Worm (Caenorhabditis elegans) whole organism, early embryonic: ENCODE data around the gene ddn-1.
"Not testable (repeated sequence)": the region's sequence is repeated elsewhere in the genome, so short reads cannot be mapped to it uniquely, and the experiment has no call there.

Experiments
- B0310.2 ChIP-seq: sonication (generic microtip); optimal IDR thresholded peaks from 2 replicates; lab custom pipeline; 2016; ENCODE audit warnings: mild to moderate bottlenecking, missing genetic modification characterization, missing compliant biosample characterization
- F13C5.2 ChIP-seq: sonication (generic microtip); optimal IDR thresholded peaks from 2 replicates; lab custom pipeline; 2017; ENCODE audit warnings: mild to moderate bottlenecking, missing genetic modification characterization, inconsistent platforms, missing compliant biosample characterization
- aly-1 ChIP-seq: sonication (generic microtip); optimal IDR thresholded peaks from 2 replicates; lab custom pipeline; 2016; ENCODE audit warnings: missing genetic modification characterization, missing compliant biosample characterization
- ama-1 ChIP-seq: fragments of 150-350 bp; optimal IDR thresholded peaks from 2 replicates; lab custom pipeline; 2014
- ceh-13 ChIP-seq: fragments of 200-800 bp; sonication (Bioruptor generic); optimal IDR thresholded peaks from 2 replicates; lab custom pipeline; 2018; ENCODE audit warnings: mild to moderate bottlenecking, missing genetic modification characterization, missing compliant biosample characterization
- ceh-36 ChIP-seq: sonication (generic microtip); optimal IDR thresholded peaks from 2 replicates; lab custom pipeline; 2016; ENCODE audit warnings: missing genetic modification characterization, inconsistent platforms, missing compliant biosample characterization
- ets-7 ChIP-seq: sonication (generic microtip); optimal IDR thresholded peaks from 2 replicates; lab custom pipeline; 2016; ENCODE audit warnings: missing genotype, missing genetic modification characterization, missing compliant biosample characterization
- flt-1 ChIP-seq: fragments of 200-800 bp; sonication (Bioruptor generic); IDR thresholded peaks from 2 replicates; pipeline ENCODE4 v1.3.6; 2022; ENCODE audit warnings: missing genetic modification characterization, missing compliant biosample characterization
- hmbx-1 ChIP-seq: sonication (generic microtip); optimal IDR thresholded peaks from 2 replicates; lab custom pipeline; 2016; ENCODE audit warnings: mild to moderate bottlenecking, missing genetic modification characterization, missing compliant biosample characterization
- hmg-4 ChIP-seq: fragments of 200-800 bp; sonication (Bioruptor generic); optimal IDR thresholded peaks from 2 replicates; lab custom pipeline; 2018; ENCODE audit warnings: mild to moderate bottlenecking, missing genetic modification characterization, missing compliant biosample characterization
- hnd-1 ChIP-seq: sonication (generic microtip); optimal IDR thresholded peaks from 2 replicates; lab custom pipeline; 2016; ENCODE audit warnings: missing genetic modification characterization, missing compliant biosample characterization
- pes-1 ChIP-seq: fragments of 200-800 bp; sonication (Bioruptor generic); IDR thresholded peaks from 2 replicates; pipeline ENCODE4 v1.3.6; 2022; ENCODE audit warnings: missing genetic modification reagents, missing genetic modification characterization, missing compliant biosample characterization
- scrt-1 ChIP-seq: fragments of 200-800 bp; sonication (Bioruptor generic); IDR thresholded peaks from 2 replicates; pipeline ENCODE4 v1.3.6; 2022; ENCODE audit warnings: missing genetic modification characterization, missing compliant biosample characterization
- sea-1 ChIP-seq: fragments of 200-800 bp; sonication (Bioruptor generic); conservative IDR thresholded peaks from 2 replicates; pipeline ENCODE4 v1.3.6; 2022; ENCODE audit warnings: missing genetic modification characterization, missing compliant biosample characterization
- tbx-11 ChIP-seq: fragments of 200-800 bp; sonication (Bioruptor generic); IDR thresholded peaks from 2 replicates; pipeline ENCODE4 v1.3.6; 2022; ENCODE audit warnings: missing genetic modification characterization, missing compliant biosample characterization
- tbx-37 ChIP-seq: fragments of 200-800 bp; sonication (Bioruptor generic); conservative IDR thresholded peaks from 2 replicates; pipeline ENCODE4 v1.3.6; 2022; ENCODE audit warnings: missing genetic modification reagents, missing genetic modification characterization, missing compliant biosample characterization
- tra-4 ChIP-seq: sonication (generic microtip); optimal IDR thresholded peaks from 2 replicates; lab custom pipeline; 2017; ENCODE audit warnings: missing genetic modification characterization, missing compliant biosample characterization

The ddn-1 gene

DNA sequence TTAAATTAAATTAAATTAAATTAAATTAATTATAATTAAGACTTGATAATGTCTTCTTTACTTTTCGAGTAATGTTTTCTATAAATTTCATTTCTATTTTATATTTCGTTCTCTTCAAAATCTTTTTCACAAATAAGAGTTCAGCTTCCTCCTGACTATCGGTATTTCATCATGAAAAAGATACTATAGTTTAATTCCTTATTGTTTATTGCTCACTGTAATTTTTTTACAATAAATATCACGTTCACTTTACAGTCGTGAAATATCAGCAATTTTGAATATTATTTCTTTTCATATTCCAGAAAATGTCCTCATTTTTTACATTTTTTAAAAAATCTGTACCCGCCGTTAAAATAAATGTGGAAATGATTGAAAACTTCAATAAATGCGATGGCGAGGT lies 23.9 kb downstream of the ddn-1 start, which contains the start of gene ZC196.3:
Gene ZC196.3, plus strand, starts transcription at position 301 of the 400 bp plus-strand sequence.
- TF ChIP-seq ceh-36 (tag; lab: Kevin White, UChicago) (no peak), scrt-1 (GFP tag; lab: Robert Waterston, UW) (no peak), ceh-13 (no peak), sea-1 (no peak), B0310.2 (tag; lab: Kevin White, UChicago) (no peak), flt-1 (no peak), tbx-37 (GFP tag; lab: Robert Waterston, UW) (no peak), F13C5.2 (tag; lab: Kevin White, UChicago) (no peak), hmbx-1 (tag; lab: Kevin White, UChicago) (no peak), hmg-4 (GFP tag; lab: Kevin White, UChicago) (no peak), ama-1 (no peak), pes-1 (GFP tag; lab: Robert Waterston, UW) (no peak), ets-7 (tag; lab: Kevin White, UChicago) (no peak), tbx-11 (GFP tag; lab: Robert Waterston, UW) (no peak), tra-4 (tag; lab: Kevin White, UChicago) (no peak), aly-1 (tag; lab: Kevin White, UChicago) (no peak), hnd-1 (tag; lab: Kevin White, UChicago) (no peak)

DNA sequence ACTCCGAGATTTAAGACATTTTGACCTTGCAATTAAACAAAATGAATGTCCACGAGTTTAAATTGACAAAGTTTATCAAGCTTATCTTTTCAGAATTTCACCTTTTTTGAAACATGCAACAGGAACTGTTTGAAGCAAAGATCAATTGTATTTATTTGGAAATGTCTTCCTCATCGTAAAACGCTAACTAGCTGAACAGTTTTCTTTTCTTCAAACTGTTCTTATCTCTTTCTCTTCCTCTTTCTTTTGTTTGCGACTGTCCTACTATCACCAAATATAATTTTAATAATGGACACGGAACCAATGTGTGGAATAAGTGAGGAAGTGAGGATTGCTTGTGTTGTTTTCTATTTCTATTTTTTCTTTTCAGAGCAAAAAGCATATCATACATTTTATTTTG lies 27.4 kb downstream of the ddn-1 start, which contains the start of gene ZC196.4:
Gene ZC196.4, plus strand, starts transcription at position 173 of the 400 bp plus-strand sequence.
- TF ChIP-seq B0310.2 (tag; lab: Kevin White, UChicago) (no peak), sea-1 (no peak), aly-1 (tag; lab: Kevin White, UChicago) (no peak), F13C5.2 (tag; lab: Kevin White, UChicago) (no peak), hmg-4 (GFP tag; lab: Kevin White, UChicago) (no peak), tra-4 (tag; lab: Kevin White, UChicago) (no peak), pes-1 (GFP tag; lab: Robert Waterston, UW) (no peak), hnd-1 (tag; lab: Kevin White, UChicago) (no peak), ets-7 (tag; lab: Kevin White, UChicago) (no peak), ceh-36 (tag; lab: Kevin White, UChicago) (no peak), tbx-11 (GFP tag; lab: Robert Waterston, UW) (no peak), scrt-1 (GFP tag; lab: Robert Waterston, UW) (no peak), tbx-37 (GFP tag; lab: Robert Waterston, UW) (no peak), hmbx-1 (tag; lab: Kevin White, UChicago) (no peak), ceh-13 (no peak), ama-1 (no peak), flt-1 (no peak)

DNA sequence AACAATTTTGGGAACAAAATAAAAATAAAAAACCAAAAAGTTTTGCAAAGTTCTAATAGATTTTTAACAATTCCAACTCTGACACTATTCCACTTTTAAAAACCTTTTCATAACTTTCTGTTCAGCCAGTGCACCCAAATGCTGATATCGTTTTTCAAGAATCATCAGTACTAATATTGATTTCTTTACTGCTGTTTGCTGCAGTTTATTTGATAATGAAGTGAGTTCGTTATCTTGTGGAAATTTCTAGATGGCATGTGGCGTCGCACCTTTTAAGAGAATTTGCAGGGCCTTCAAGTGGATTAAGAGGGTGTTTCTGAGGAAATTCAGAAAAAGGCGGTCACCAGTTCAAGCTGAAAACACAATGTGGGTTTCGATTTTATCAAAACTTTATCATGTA lies 29.3 kb downstream of the ddn-1 start:
- TF ChIP-seq aly-1 (tag; lab: Kevin White, UChicago) (no peak), F13C5.2 (tag; lab: Kevin White, UChicago) (no peak), flt-1 (no peak), B0310.2 (tag; lab: Kevin White, UChicago) (no peak), pes-1 (GFP tag; lab: Robert Waterston, UW) (no peak), hmg-4 (GFP tag; lab: Kevin White, UChicago) (no peak)

DNA sequence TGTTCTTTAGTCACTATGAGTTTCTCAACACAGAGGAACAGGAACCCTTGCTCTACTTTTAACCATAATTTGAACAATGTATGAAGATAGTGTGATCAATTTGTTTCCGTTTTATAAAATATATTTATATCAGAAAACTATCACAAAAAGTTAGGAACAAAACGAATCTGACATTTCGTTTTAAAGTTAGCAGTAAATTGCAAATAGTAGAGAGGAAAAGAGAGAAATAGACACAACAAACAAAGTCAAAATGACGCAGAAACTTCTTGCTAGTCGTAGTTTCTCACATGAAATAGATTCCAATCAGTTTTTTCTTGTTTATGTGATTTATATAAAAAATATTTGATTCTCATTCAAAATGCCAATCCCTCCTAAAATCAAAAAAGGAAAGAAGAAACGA lies 31.2 kb downstream of the ddn-1 start, which contains the start of gene ZC196.5:
Gene ZC196.5, plus strand, starts transcription at position 301 of the 400 bp plus-strand sequence.
- TF ChIP-seq hmg-4 (GFP tag; lab: Kevin White, UChicago) (no peak), ama-1 (no peak), pes-1 (GFP tag; lab: Robert Waterston, UW) (no peak)

DNA sequence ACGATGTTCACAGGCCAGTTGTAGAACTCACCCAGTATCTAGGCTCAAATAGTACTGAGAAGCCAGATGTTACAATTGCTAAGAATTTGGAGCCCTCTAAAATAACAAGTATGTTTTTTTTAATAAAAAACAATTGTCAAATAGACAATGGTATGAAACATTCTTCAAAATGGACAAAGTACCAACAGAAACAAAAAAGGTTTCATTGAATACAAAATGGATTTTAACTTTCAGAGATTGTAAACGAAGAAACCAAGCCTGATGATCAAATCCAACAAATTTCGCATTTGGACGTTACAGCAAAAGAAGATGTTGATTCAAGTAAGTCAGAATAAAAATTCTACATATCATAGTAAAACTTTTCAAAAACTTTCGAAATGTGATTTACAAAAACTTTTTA lies 33.2 kb downstream of the ddn-1 start, which contains the start of gene ZC196.9:
Gene ZC196.9, minus strand, starts transcription at position 101 of the 400 bp plus-strand sequence.
- TF ChIP-seq scrt-1 (GFP tag; lab: Robert Waterston, UW) = no peak
- no peak for TF ChIP-seq hnd-1 (tag; lab: Kevin White, UChicago)
- TF ChIP-seq tbx-11 (GFP tag; lab: Robert Waterston, UW) = no peak
- TF ChIP-seq tra-4 (tag; lab: Kevin White, UChicago) = no peak
- no peak for TF ChIP-seq ama-1
- no peak for TF ChIP-seq ceh-13
- no peak for TF ChIP-seq tbx-37 (GFP tag; lab: Robert Waterston, UW)
- TF ChIP-seq hmbx-1 (tag; lab: Kevin White, UChicago) = no peak
- no peak for TF ChIP-seq pes-1 (GFP tag; lab: Robert Waterston, UW)
- no peak for TF ChIP-seq hmg-4 (GFP tag; lab: Kevin White, UChicago)
- TF ChIP-seq sea-1 = no peak
- no peak for TF ChIP-seq flt-1
- no peak for TF ChIP-seq ceh-36 (tag; lab: Kevin White, UChicago)
- TF ChIP-seq ets-7 (tag; lab: Kevin White, UChicago) = no peak
- no peak for TF ChIP-seq aly-1 (tag; lab: Kevin White, UChicago)
- no peak for TF ChIP-seq F13C5.2 (tag; lab: Kevin White, UChicago)
- no peak for TF ChIP-seq B0310.2 (tag; lab: Kevin White, UChicago)

DNA sequence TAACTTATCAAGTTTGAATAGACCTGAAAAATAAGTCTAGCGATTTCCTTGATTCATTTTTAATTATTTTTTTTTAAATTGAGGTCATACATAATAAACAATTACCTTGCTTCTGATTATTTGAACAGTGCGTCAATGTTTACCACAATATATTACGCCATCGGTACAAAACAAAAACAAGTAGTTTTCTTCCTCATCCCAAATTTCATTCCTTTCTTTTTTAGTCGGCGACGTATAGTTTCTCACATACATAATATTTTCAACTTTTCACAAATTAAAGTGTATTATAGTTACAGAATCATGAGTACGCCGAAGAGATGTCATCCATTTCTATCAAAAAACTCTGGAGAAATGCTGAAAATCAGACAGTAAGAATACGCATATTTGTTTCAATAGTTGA lies 34.1 kb downstream of the ddn-1 start, which contains the start of gene droe-8:
Gene droe-8, plus strand, starts transcription at position 301 of the 400 bp plus-strand sequence.
- not testable (repeated sequence) for TF ChIP-seq ets-7, hmbx-1, tra-4 (tag; lab: Kevin White, UChicago)

ce11 chrV:8722160-8722559 lies 38.2 kb downstream of the ddn-1 start, which contains the start of gene ZC196.8:
TSS of gene ZC196.8 (minus strand) at chrV:8722260.
- not testable (repeated sequence) for TF ChIP-seq pes-1 (GFP tag; lab: Robert Waterston, UW); aly-1 (tag; lab: Kevin White, UChicago); flt-1
